Worm (Caenorhabditis elegans) whole organism, L4 larva: ENCODE measurements around the gene odr-7.

Experiments
- dpl-1 ChIP-seq: fragments of 150-350 bp; optimal IDR thresholded peaks from 2 replicates; lab custom pipeline; 2014; ENCODE audit warnings: missing biosample characterization, missing genetic modification reagents, missing genetic modification characterization
- lin-13 ChIP-seq: fragments of 150-350 bp; optimal IDR thresholded peaks from 2 replicates; lab custom pipeline; 2014; ENCODE audit warnings: missing biosample characterization, missing genetic modification reagents, missing genetic modification characterization
- lin-39 ChIP-seq: fragments of 150-350 bp; optimal IDR thresholded peaks from 2 replicates; lab custom pipeline; 2014; ENCODE audit warnings: missing biosample characterization, missing genetic modification reagents, missing genetic modification characterization
- nhr-77 ChIP-seq: fragments of 150-350 bp; optimal IDR thresholded peaks from 2 replicates; lab custom pipeline; 2014; ENCODE audit warnings: missing biosample characterization, missing genetic modification characterization
- sdz-12 ChIP-seq: fragments of 200-800 bp; sonication (Bioruptor generic); optimal IDR thresholded peaks from 2 replicates; lab custom pipeline; 2018; ENCODE audit warnings: mild to moderate bottlenecking, missing genetic modification characterization, missing compliant biosample characterization
- snpc-4 ChIP-seq: fragments of 150-350 bp; optimal IDR thresholded peaks from 2 replicates; lab custom pipeline; 2014; ENCODE audit warnings: missing biosample characterization, missing genetic modification characterization

DNA sequence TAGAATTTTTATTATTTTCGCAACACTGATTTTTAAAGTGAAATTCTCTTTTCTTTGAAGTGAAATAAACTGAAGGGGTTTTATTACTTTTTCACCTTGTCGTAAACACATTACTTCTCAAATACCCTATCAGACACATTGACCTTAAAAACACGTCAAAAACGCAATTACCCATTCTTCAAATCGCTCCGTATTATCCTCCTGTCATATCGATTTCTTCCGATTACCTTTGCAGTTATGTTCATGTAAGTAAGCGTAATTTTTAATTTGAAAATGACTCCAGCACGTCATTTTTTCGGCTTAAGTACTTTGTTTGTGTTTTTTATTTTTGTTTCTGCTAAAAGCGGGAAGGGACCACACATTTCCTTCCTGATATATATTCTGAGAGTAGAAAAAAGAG is 23.2 kb downstream of the odr-7 start:
- TF ChIP-seq lin-39 (tag; lab: Kevin White, UChicago) (no peak), lin-13 (GFP tag; lab: Kevin White, UChicago) (no peak), sdz-12 (no peak), nhr-77 (tag; lab: Kevin White, UChicago) (no peak), snpc-4 (no peak), dpl-1 (no peak)
